Fruit fly (Drosophila melanogaster): ENCODE data around the gene PLCXD.

PLCXD gene

dm6 chr2L:12013741-12014393, 35.4 kb upstream of the PLCXD start:
- TF ChIP-seq Dfd (GFP tag; optimal IDR thresholded peaks at IDR 0.05) (no peak), CG32264 (GFP tag; optimal IDR thresholded peaks at IDR 0.05) (no peak), Hr83 (GFP tag; optimal IDR thresholded peaks at IDR 0.05; ENCODE audit: poor library complexity, severe bottlenecking) (no peak), fru (GFP tag; optimal IDR thresholded peaks at IDR 0.05) (peak; percentile 11), GATAd (GFP tag; optimal IDR thresholded peaks at IDR 0.05) (no peak), jim (GFP tag; optimal IDR thresholded peaks at IDR 0.05) (no peak), Myc (optimal IDR thresholded peaks at IDR 0.05) (no peak), HLH106 (tag; optimal IDR thresholded peaks at IDR 0.05) (peak; percentile 31), sv (GFP tag; optimal IDR thresholded peaks at IDR 0.05) (no peak), foxo (GFP tag; optimal IDR thresholded peaks at IDR 0.05) (peak in 1 of 2 experiments; percentile 9), tai (GFP tag; optimal IDR thresholded peaks at IDR 0.05) (no peak), dmrt93B (GFP tag; optimal IDR thresholded peaks at IDR 0.05) (no peak), N (GFP tag; optimal IDR thresholded peaks at IDR 0.05) (no peak), usp (GFP tag; optimal IDR thresholded peaks at IDR 0.05) (no peak), ey (GFP tag; optimal IDR thresholded peaks at IDR 0.05) (no peak), dl (GFP tag; optimal IDR thresholded peaks at IDR 0.05; ENCODE audit: insufficient read depth in 1 of 2, partially characterized antibody in 2 of 2) (peak; percentile 27 to 31), sage (GFP tag; optimal IDR thresholded peaks at IDR 0.05) (no peak), dsf (GFP tag; optimal IDR thresholded peaks at IDR 0.05; ENCODE audit: borderline replicate concordance) (no peak), lola (GFP tag; optimal IDR thresholded peaks at IDR 0.05) (no peak), h (GFP tag; optimal IDR thresholded peaks at IDR 0.05) (peak; percentile 24), Vsx2 (GFP tag; optimal IDR thresholded peaks at IDR 0.05; ENCODE audit: partially characterized antibody) (no peak), Jra (GFP tag; optimal IDR thresholded peaks at IDR 0.05) (no peak), rgr (GFP tag; optimal IDR thresholded peaks at IDR 0.05) (no peak), Hnf4 (GFP tag; optimal IDR thresholded peaks at IDR 0.05) (peak; percentile 78), Sp1 (GFP tag; optimal IDR thresholded peaks at IDR 0.05) (peak; percentile 6), Mio (GFP tag; optimal IDR thresholded peaks at IDR 0.05) (no peak), CG9705 (GFP tag; optimal IDR thresholded peaks at IDR 0.05) (no peak), brk (GFP tag; optimal IDR thresholded peaks at IDR 0.05) (no peak), OdsH (GFP tag; optimal IDR thresholded peaks at IDR 0.05) (peak; percentile 1), Rel (GFP tag; optimal IDR thresholded peaks at IDR 0.05) (no peak), Rel (tag; optimal IDR thresholded peaks at IDR 0.05) (peak; percentile 90), br (GFP tag; optimal IDR thresholded peaks at IDR 0.05) (no peak), Dif (GFP tag; optimal IDR thresholded peaks at IDR 0.05; ENCODE audit: partially characterized antibody) (no peak), Hr78 (GFP tag; optimal IDR thresholded peaks at IDR 0.05) (no peak), Abd-B (GFP tag; optimal IDR thresholded peaks at IDR 0.05) (no peak), woc (GFP tag; optimal IDR thresholded peaks at IDR 0.05) (peak; percentile 4), pan (optimal IDR thresholded peaks at IDR 0.05) (no peak), psq (GFP tag; optimal IDR thresholded peaks at IDR 0.05) (peak; percentile 83), CrebA (GFP tag; optimal IDR thresholded peaks at IDR 0.05; ENCODE audit: borderline replicate concordance) (no peak)

- TF ChIP-seq Abd-B (GFP tag; optimal IDR thresholded peaks at IDR 0.05) (no peak), Rel (GFP tag; optimal IDR thresholded peaks at IDR 0.05) (no peak), Rel (tag; optimal IDR thresholded peaks at IDR 0.05) (peak; percentile 26)
These were observed 28.5 kb upstream of the PLCXD start, which contains the start of gene Wdr81 for dm6 chr2L:12020735-12021134. TSS of gene Wdr81 (minus strand) at chr2L:12020960.

DNA sequence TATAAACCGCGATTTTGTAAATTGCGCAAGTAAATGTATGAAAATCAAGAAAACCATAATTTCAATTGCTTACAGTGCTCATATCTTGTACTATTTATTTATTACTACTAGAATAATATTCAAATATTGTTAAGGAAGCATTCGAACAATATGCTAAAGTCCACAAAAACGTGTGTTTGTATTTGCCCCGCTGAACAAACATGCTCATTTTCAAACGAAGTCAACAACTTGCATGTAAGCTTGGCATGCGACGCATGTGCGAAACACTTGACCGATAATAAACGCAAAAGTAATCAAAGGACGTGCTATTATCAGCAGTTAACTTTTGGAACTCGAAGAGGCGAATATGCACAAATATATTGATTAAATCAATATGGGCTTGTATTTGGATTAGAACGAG, 28.0 kb upstream of the PLCXD start:
- TF ChIP-seq Sp1 (GFP tag; optimal IDR thresholded peaks at IDR 0.05) (peak; percentile 41), br (GFP tag; optimal IDR thresholded peaks at IDR 0.05) (no peak), ey (GFP tag; optimal IDR thresholded peaks at IDR 0.05) (peak; percentile 17), Jra (GFP tag; optimal IDR thresholded peaks at IDR 0.05) (peak; percentile 19), fru (GFP tag; optimal IDR thresholded peaks at IDR 0.05) (peak; percentile 15), Hr78 (GFP tag; optimal IDR thresholded peaks at IDR 0.05) (no peak), h (GFP tag; optimal IDR thresholded peaks at IDR 0.05) (peak; percentile 33), dmrt93B (GFP tag; optimal IDR thresholded peaks at IDR 0.05) (no peak), N (GFP tag; optimal IDR thresholded peaks at IDR 0.05) (no peak), foxo (GFP tag; optimal IDR thresholded peaks at IDR 0.05) (peak in 1 of 2 experiments; percentile 19), OdsH (GFP tag; optimal IDR thresholded peaks at IDR 0.05) (peak; percentile 49), rgr (GFP tag; optimal IDR thresholded peaks at IDR 0.05) (peak; percentile 58), HLH106 (tag; optimal IDR thresholded peaks at IDR 0.05) (no peak), Hr83 (GFP tag; optimal IDR thresholded peaks at IDR 0.05; ENCODE audit: poor library complexity, severe bottlenecking) (peak; percentile 73), psq (GFP tag; optimal IDR thresholded peaks at IDR 0.05) (no peak), dsf (GFP tag; optimal IDR thresholded peaks at IDR 0.05; ENCODE audit: borderline replicate concordance) (peak; percentile 11), CrebA (GFP tag; optimal IDR thresholded peaks at IDR 0.05; ENCODE audit: borderline replicate concordance) (no peak), Myc (optimal IDR thresholded peaks at IDR 0.05) (no peak)

Data from whole organism, wandering third instar larva.